Fruit fly (Drosophila melanogaster): Measurements from ENCODE around the gene TyrRII.
A peak's percentile ranks its signal among the peaks of the same experiment; 100 is the strongest.

Gene TyrRII

DNA sequence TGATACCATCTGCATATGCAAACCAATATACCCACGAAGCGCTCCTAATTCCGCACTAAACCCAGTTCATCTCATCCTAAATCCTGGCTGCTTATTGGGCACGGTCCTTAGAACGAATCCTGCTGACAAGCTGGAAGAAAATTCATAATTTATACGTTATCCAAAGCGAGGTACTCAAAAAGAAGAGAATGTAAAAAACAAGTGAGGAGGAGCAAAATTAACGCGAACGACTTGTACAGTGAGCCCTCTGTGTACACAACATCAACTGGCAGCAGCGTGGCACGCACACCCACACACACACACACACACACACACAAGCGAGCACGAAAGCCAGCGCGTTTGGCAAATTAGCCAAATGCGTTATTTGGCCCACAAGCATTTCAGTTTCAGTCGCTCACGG, at the start of gene TyrRII:
Gene TyrRII, plus strand, starts transcription at position 301 of the 400 bp plus-strand sequence.
- TF ChIP-seq CG15336 (GFP tag; IDR thresholded peaks at IDR 0.05) (no peak), vri (GFP tag; optimal IDR thresholded peaks at IDR 0.05) (no peak), CG8632 (GFP tag; optimal IDR thresholded peaks at IDR 0.05) (no peak), CG10669 (GFP tag; optimal IDR thresholded peaks at IDR 0.05) (no peak), topi (GFP tag; optimal IDR thresholded peaks at IDR 0.05) (no peak), CG6854 (GFP tag; optimal IDR thresholded peaks at IDR 0.05) (no peak), CG6276 (GFP tag; optimal IDR thresholded peaks at IDR 0.05) (no peak), CG6792 (GFP tag; optimal IDR thresholded peaks at IDR 0.05) (no peak), spab (GFP tag; optimal IDR thresholded peaks at IDR 0.05) (no peak)

DNA sequence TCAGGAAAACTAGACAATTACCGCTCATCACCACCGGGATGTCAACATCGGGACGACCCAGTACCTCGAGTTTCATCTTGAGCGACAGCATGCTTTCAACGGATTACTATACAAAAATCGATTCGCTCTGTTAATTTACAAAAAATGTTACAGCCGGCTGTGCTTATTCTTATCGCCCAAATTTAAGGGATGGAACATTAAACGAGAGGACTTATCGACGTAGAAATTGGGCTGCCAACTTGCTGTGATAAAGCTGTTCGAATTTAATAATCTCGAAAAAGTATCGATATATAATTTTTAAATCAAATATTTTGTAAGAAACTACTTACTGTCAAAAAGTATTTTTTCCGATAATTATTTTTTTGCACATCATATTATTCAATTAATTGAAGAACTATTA, 49.5 kb upstream of the TyrRII start, which contains the start of gene CG31249:
Gene CG31249, minus strand, starts transcription at position 197 of the 400 bp plus-strand sequence.
- no peak for TF ChIP-seq Sox14 (GFP tag; optimal IDR thresholded peaks at IDR 0.05)
- no peak for TF ChIP-seq OdsH (GFP tag; optimal IDR thresholded peaks at IDR 0.05)
- TF ChIP-seq Hr4 (GFP tag; optimal IDR thresholded peaks at IDR 0.05), result no peak
- TF ChIP-seq Eip75B (GFP tag; optimal IDR thresholded peaks at IDR 0.05), result no peak
- TF ChIP-seq net (GFP tag; optimal IDR thresholded peaks at IDR 0.05), result no peak
- TF ChIP-seq salr (GFP tag; optimal IDR thresholded peaks at IDR 0.05), result no peak
- TF ChIP-seq fkh (GFP tag; optimal IDR thresholded peaks at IDR 0.05), result no peak
- TF ChIP-seq CG3032 (tag; optimal IDR thresholded peaks at IDR 0.05), result peak; percentile 18
- no peak for TF ChIP-seq topi (GFP tag; optimal IDR thresholded peaks at IDR 0.05)
- no peak for TF ChIP-seq Eip93F (GFP tag; optimal IDR thresholded peaks at IDR 0.05)
- TF ChIP-seq CG15336 (GFP tag; IDR thresholded peaks at IDR 0.05), result no peak
- no peak for TF ChIP-seq dsx (GFP tag; optimal IDR thresholded peaks at IDR 0.05; ENCODE audit: poor library complexity, severe bottlenecking)
- no peak for TF ChIP-seq fd59A (GFP tag; optimal IDR thresholded peaks at IDR 0.05)
- peak; percentile 46 for TF ChIP-seq esn (GFP tag; optimal IDR thresholded peaks at IDR 0.05)
- TF ChIP-seq fd85E (GFP tag; optimal IDR thresholded peaks at IDR 0.05), result no peak

DNA sequence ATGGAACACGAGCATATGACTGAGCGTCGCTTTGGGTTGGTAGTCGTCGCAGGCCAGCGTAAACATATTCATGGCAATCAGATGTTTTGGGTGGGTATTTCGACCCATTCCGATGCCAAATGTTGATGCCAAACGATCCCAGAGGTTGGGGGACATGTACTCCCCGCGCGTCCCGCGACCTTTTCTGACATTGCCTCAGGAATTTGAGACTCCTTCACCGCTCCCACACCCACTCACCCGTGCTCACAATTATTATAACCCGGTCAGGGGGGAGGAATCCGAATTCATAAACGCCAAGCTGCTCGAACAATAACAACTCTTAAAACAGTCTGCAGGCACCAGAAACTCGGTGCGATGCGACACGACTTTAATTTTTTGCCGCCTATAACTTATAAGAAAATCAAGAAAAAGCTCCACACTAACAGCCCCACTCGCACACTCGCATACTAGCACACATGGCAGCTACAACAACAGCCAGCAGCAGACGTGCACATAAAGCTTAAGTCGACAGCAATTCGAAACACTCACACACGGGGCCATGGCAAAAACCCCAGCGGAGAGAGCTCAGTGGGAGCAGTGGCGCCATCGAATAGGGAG, 36.4 kb upstream of the TyrRII start:
- TF ChIP-seq CG6854 (GFP tag; optimal IDR thresholded peaks at IDR 0.05), result peak; percentile 82
- TF ChIP-seq spab (GFP tag; optimal IDR thresholded peaks at IDR 0.05), result no peak
- no peak for TF ChIP-seq Sox14 (GFP tag; optimal IDR thresholded peaks at IDR 0.05)
- peak; percentile 79 for TF ChIP-seq svp (GFP tag)
- TF ChIP-seq CG6163 (GFP tag; IDR thresholded peaks at IDR 0.05), result no peak
- peak; percentile 77 for TF ChIP-seq Lpt (GFP tag; optimal IDR thresholded peaks at IDR 0.05)
- TF ChIP-seq Eip78C (GFP tag), result no peak
- no peak for TF ChIP-seq acj6 (GFP tag; optimal IDR thresholded peaks at IDR 0.05)
- no peak for TF ChIP-seq CG34406 (GFP tag; optimal IDR thresholded peaks at IDR 0.05)
- no peak for TF ChIP-seq Ets21C (GFP tag; optimal IDR thresholded peaks at IDR 0.05)
- TF ChIP-seq Blimp-1 (GFP tag; optimal IDR thresholded peaks at IDR 0.05), result no peak
- no peak for TF ChIP-seq CG10669 (GFP tag; optimal IDR thresholded peaks at IDR 0.05)
- no peak for TF ChIP-seq fkh (GFP tag; optimal IDR thresholded peaks at IDR 0.05)
- TF ChIP-seq Met (GFP tag; optimal IDR thresholded peaks at IDR 0.05), result no peak
- no peak for TF ChIP-seq CG9139 (GFP tag; optimal IDR thresholded peaks at IDR 0.05)
- no peak for TF ChIP-seq achi (GFP tag; optimal IDR thresholded peaks at IDR 0.05)
- TF ChIP-seq eg (GFP tag; IDR thresholded peaks at IDR 0.05), result no peak
- no peak for TF ChIP-seq fd85E (GFP tag; optimal IDR thresholded peaks at IDR 0.05)
- no peak for TF ChIP-seq dac (GFP tag; optimal IDR thresholded peaks at IDR 0.05)
- TF ChIP-seq CG6276 (GFP tag; optimal IDR thresholded peaks at IDR 0.05), result no peak
- no peak for TF ChIP-seq Hr4 (GFP tag; optimal IDR thresholded peaks at IDR 0.05)

DNA sequence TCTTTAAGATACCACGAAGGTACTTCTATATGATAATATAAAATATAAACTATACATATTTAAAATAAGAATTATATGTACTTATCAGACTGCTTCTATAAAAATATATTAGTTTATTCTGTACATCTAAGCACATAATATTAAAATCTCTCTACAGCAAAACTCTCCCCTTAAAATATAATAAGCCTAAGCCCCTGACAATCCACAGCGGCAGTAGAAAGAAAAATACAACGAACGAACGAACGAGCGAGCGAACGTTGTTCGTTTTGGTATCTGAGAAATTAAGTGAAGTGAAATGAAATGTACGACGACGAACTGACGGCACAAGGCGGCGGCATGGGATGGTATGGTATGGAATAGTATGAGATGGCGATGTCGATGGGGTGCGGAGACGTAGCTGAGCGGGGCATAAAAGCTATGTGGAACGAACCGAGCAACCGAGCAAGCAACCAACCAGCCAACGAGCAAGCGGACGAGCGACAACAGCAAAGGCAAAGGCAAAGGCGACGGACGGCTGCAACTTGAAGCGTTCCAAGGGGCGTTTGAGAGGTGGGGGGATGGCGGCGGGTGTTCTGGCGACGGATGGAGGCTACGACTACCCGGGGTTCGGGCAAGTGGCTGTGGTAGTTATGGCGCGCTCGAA, 35.8 kb upstream of the TyrRII start:
- TF ChIP-seq CG9139 (GFP tag; optimal IDR thresholded peaks at IDR 0.05), result peak; percentile 97
- peak; percentile 99 for TF ChIP-seq OdsH (GFP tag; optimal IDR thresholded peaks at IDR 0.05)
- TF ChIP-seq CG6276 (GFP tag; optimal IDR thresholded peaks at IDR 0.05), result peak; percentile 98
- peak; percentile 90 for TF ChIP-seq Smox (GFP tag; optimal IDR thresholded peaks at IDR 0.05)
- peak; percentile 97 for TF ChIP-seq CG6163 (GFP tag; IDR thresholded peaks at IDR 0.05)
- peak; percentile 86 for TF ChIP-seq Hr39 (GFP tag; optimal IDR thresholded peaks at IDR 0.05)
- peak; percentile 96 for TF ChIP-seq CG11762 (GFP tag; optimal IDR thresholded peaks at IDR 0.05; ENCODE audit: insufficient read depth)
- TF ChIP-seq lz (GFP tag; optimal IDR thresholded peaks at IDR 0.05), result peak; percentile 94
- peak; percentile 96 for TF ChIP-seq CG4318 (GFP tag; optimal IDR thresholded peaks at IDR 0.05)
- TF ChIP-seq Eip75B (GFP tag; optimal IDR thresholded peaks at IDR 0.05), result peak; percentile 91
- peak; percentile 93 for TF ChIP-seq svp (GFP tag)
- peak; percentile 97 for TF ChIP-seq CG16779 (tag; optimal IDR thresholded peaks at IDR 0.05)
- peak; percentile 99 for TF ChIP-seq Ets96B (tag; optimal IDR thresholded peaks at IDR 0.05)
- peak; percentile 95 for TF ChIP-seq CG11902 (GFP tag; optimal IDR thresholded peaks at IDR 0.05)
- peak; percentile 98 for TF ChIP-seq esn (GFP tag; optimal IDR thresholded peaks at IDR 0.05)
- TF ChIP-seq dsx (GFP tag; optimal IDR thresholded peaks at IDR 0.05; ENCODE audit: poor library complexity, severe bottlenecking), result peak; percentile 98
- TF ChIP-seq salr (GFP tag; optimal IDR thresholded peaks at IDR 0.05), result peak; percentile 86 to 93
- TF ChIP-seq eg (GFP tag; IDR thresholded peaks at IDR 0.05), result peak; percentile 98
- peak; percentile 97 for TF ChIP-seq CG10669 (GFP tag; optimal IDR thresholded peaks at IDR 0.05)
- TF ChIP-seq CG15336 (GFP tag; IDR thresholded peaks at IDR 0.05), result peak; percentile 99
